Worm (Caenorhabditis elegans) whole organism, L4 larva: ENCODE results near the gene twk-22.

Experiments
- F10B5.3 ChIP-seq: sonication (generic microtip); optimal IDR thresholded peaks from 2 replicates; lab custom pipeline; 2016; ENCODE audit warnings: mild to moderate bottlenecking, missing genetic modification characterization, missing compliant biosample characterization
- F26F4.8 ChIP-seq: fragments of 200-800 bp; sonication (Bioruptor generic); conservative IDR thresholded peaks from 2 replicates; pipeline ENCODE4 v1.3.6; 2022; ENCODE audit warnings: missing genetic modification characterization, missing compliant biosample characterization
- F37D6.2 ChIP-seq: sonication (generic microtip); optimal IDR thresholded peaks from 2 replicates; lab custom pipeline; 2016; ENCODE audit warnings: mild to moderate bottlenecking, missing genetic modification characterization, missing compliant biosample characterization
- T20F7.1 ChIP-seq: fragments of 200-800 bp; sonication (Bioruptor generic); optimal IDR thresholded peaks from 2 replicates; lab custom pipeline; 2018; ENCODE audit warnings: mild to moderate bottlenecking, missing genetic modification characterization, missing compliant biosample characterization
- T26A8.4 ChIP-seq: fragments of 200-800 bp; sonication (Bioruptor generic); IDR thresholded peaks from 2 replicates; pipeline ENCODE4 v1.3.6; 2022; ENCODE audit warnings: missing genetic modification characterization, missing compliant biosample characterization
- Y48G9A.11 ChIP-seq: fragments of 200-800 bp; sonication (Bioruptor generic); IDR thresholded peaks from 2 replicates; pipeline ENCODE4 v1.3.6; 2022; ENCODE audit warnings: missing genetic modification reagents, missing genetic modification characterization, missing compliant biosample characterization
- Y5F2A.4 ChIP-seq: fragments of 200-800 bp; sonication (Bioruptor generic); optimal IDR thresholded peaks from 2 replicates; lab custom pipeline; 2018; ENCODE audit warnings: mild to moderate bottlenecking, missing genetic modification characterization, missing compliant biosample characterization
- Y75B8A.6 ChIP-seq: fragments of 200-800 bp; sonication (Bioruptor generic); IDR thresholded peaks from 2 replicates; pipeline ENCODE4 v1.3.6; 2022; ENCODE audit warnings: missing genetic modification reagents, missing genetic modification characterization, missing compliant biosample characterization
- ZK546.5 ChIP-seq, 2 experiments: sonication (generic microtip); optimal IDR thresholded peaks; 2 replicates each; lab custom pipeline; 2017; ENCODE audit warnings: missing biosample characterization in 2 of 2, missing genetic modification characterization in 2 of 2
- aha-1 ChIP-seq: fragments of 150-350 bp; peaks from one replicate; lab custom pipeline; 2014; ENCODE audit warnings: missing biosample characterization, missing genetic modification characterization
- arid-1 ChIP-seq: fragments of 200-800 bp; sonication (Bioruptor generic); conservative IDR thresholded peaks from 2 replicates; pipeline ENCODE4 v1.3.6; 2022; ENCODE audit warnings: missing genetic modification reagents, missing genetic modification characterization, missing compliant biosample characterization
- ceh-32 ChIP-seq: sonication (generic microtip); optimal IDR thresholded peaks from 2 replicates; lab custom pipeline; 2016; ENCODE audit warnings: mild to moderate bottlenecking, missing genetic modification characterization, missing compliant biosample characterization; ENCODE audit not compliant: poor library complexity
- ceh-82 ChIP-seq: sonication (generic microtip); optimal IDR thresholded peaks from 2 replicates; lab custom pipeline; 2017; ENCODE audit warnings: missing biosample characterization, missing genetic modification characterization
- ces-1 ChIP-seq: fragments of 150-350 bp; sonication (generic microtip); optimal IDR thresholded peaks from 4 replicates; lab custom pipeline; 2014; ENCODE audit warnings: missing biosample characterization, missing genetic modification reagents, missing genetic modification characterization
- daf-19 ChIP-seq: fragments of 200-800 bp; sonication (Bioruptor generic); conservative IDR thresholded peaks from 2 replicates; pipeline ENCODE4 v1.3.6; 2022; ENCODE audit warnings: missing genetic modification characterization, missing compliant biosample characterization
- dmd-6 ChIP-seq: fragments of 200-800 bp; sonication (Bioruptor generic); IDR thresholded peaks from 2 replicates; pipeline ENCODE4 v1.3.6; 2022; ENCODE audit warnings: missing genetic modification reagents, missing genetic modification characterization, missing compliant biosample characterization
- dpl-1 ChIP-seq: fragments of 150-350 bp; optimal IDR thresholded peaks from 2 replicates; lab custom pipeline; 2014; ENCODE audit warnings: missing biosample characterization, missing genetic modification reagents, missing genetic modification characterization
- dve-1 ChIP-seq: sonication (generic microtip); optimal IDR thresholded peaks from 2 replicates; lab custom pipeline; 2017; ENCODE audit warnings: antibody characterized with exemption, mild to moderate bottlenecking, missing genetic modification characterization, missing compliant biosample characterization; ENCODE audit not compliant: insufficient read depth
- egl-27 ChIP-seq: sonication (generic microtip); optimal IDR thresholded peaks from 3 replicates; lab custom pipeline; 2017; ENCODE audit warnings: missing biosample characterization, missing genetic modification reagents, missing genetic modification characterization
- fos-1 ChIP-seq: fragments of 150-350 bp; optimal IDR thresholded peaks from 2 replicates; lab custom pipeline; 2014; ENCODE audit warnings: missing biosample characterization, missing genetic modification characterization
- gei-8 ChIP-seq: fragments of 200-800 bp; sonication (Bioruptor generic); optimal IDR thresholded peaks from 2 replicates; lab custom pipeline; 2018; ENCODE audit warnings: mild to moderate bottlenecking, missing genetic modification characterization, missing compliant biosample characterization
- hlh-11 ChIP-seq: fragments of 200-800 bp; sonication (Bioruptor generic); optimal IDR thresholded peaks from 2 replicates; lab custom pipeline; 2018; ENCODE audit warnings: mild to moderate bottlenecking, missing genetic modification characterization, missing compliant biosample characterization
- hlh-30 ChIP-seq: sonication (generic microtip); optimal IDR thresholded peaks from 2 replicates; lab custom pipeline; 2017; ENCODE audit warnings: antibody characterized with exemption, mild to moderate bottlenecking, missing genetic modification characterization, missing compliant biosample characterization; ENCODE audit not compliant: insufficient read depth
- hmg-1.1 ChIP-seq: fragments of 200-800 bp; sonication (Bioruptor generic); IDR thresholded peaks from 2 replicates; pipeline ENCODE4 v1.3.6; 2022; ENCODE audit warnings: missing genetic modification reagents, missing genetic modification characterization, missing compliant biosample characterization
- lim-7 ChIP-seq: fragments of 200-800 bp; sonication (Bioruptor generic); IDR thresholded peaks from 2 replicates; pipeline ENCODE4 v1.3.6; 2022; ENCODE audit warnings: missing genetic modification characterization, missing compliant biosample characterization
- lin-15B ChIP-seq: fragments of 150-350 bp; sonication (generic microtip); optimal IDR thresholded peaks from 3 replicates; lab custom pipeline; 2014; ENCODE audit warnings: missing biosample characterization, missing genetic modification characterization
- lin-38 ChIP-seq: fragments of 200-800 bp; sonication (Bioruptor generic); IDR thresholded peaks from 2 replicates; pipeline ENCODE4 v1.3.6; 2022; ENCODE audit warnings: missing genetic modification reagents, missing genetic modification characterization, missing compliant biosample characterization
- lsy-2 ChIP-seq, 2 experiments: fragments of 150-350 bp in 1 of 2; sonication (generic microtip) in 1 of 2; optimal IDR thresholded peaks; 2 replicates each; lab custom pipeline; 2014 to 2017; ENCODE audit warnings: missing biosample characterization in 2 of 2, missing genetic modification characterization in 2 of 2
- madf-9 ChIP-seq: fragments of 200-800 bp; sonication (Bioruptor generic); conservative IDR thresholded peaks from 2 replicates; pipeline ENCODE4 v1.3.6; 2022; ENCODE audit warnings: missing genetic modification reagents, missing genetic modification characterization, missing compliant biosample characterization
- mdl-1 ChIP-seq, 2 experiments: fragments of 150-350 bp in 1 of 2; sonication (generic microtip) in 1 of 2; optimal IDR thresholded peaks; 2 replicates each; lab custom pipeline; 2014 to 2017; ENCODE audit warnings: missing biosample characterization in 2 of 2, missing genetic modification characterization in 2 of 2
- mdt-29 ChIP-seq: fragments of 200-800 bp; sonication (Bioruptor generic); IDR thresholded peaks from 2 replicates; pipeline ENCODE4 v1.3.6; 2022; ENCODE audit warnings: missing genetic modification reagents, missing genetic modification characterization, missing compliant biosample characterization
- nhr-237 ChIP-seq: sonication (generic microtip); optimal IDR thresholded peaks from 2 replicates; lab custom pipeline; 2017; ENCODE audit warnings: missing biosample characterization, missing genetic modification characterization
- nhr-25 ChIP-seq: sonication (generic microtip); optimal IDR thresholded peaks from 2 replicates; lab custom pipeline; 2017; ENCODE audit warnings: missing genetic modification characterization, mild to moderate bottlenecking, missing compliant biosample characterization, antibody characterized with exemption, moderate library complexity, borderline replicate concordance; ENCODE audit not compliant: insufficient read depth
- nhr-28 ChIP-seq: fragments of 150-350 bp; optimal IDR thresholded peaks from 2 replicates; lab custom pipeline; 2014; ENCODE audit warnings: missing biosample characterization, missing genetic modification characterization
- nhr-41 ChIP-seq: fragments of 200-800 bp; sonication (Bioruptor generic); IDR thresholded peaks from 2 replicates; pipeline ENCODE4 v1.3.6; 2022; ENCODE audit warnings: missing genetic modification reagents, missing genetic modification characterization, missing compliant biosample characterization
- nhr-48 ChIP-seq: sonication (generic microtip); optimal IDR thresholded peaks from 2 replicates; lab custom pipeline; 2016; ENCODE audit warnings: mild to moderate bottlenecking, missing genetic modification characterization, missing compliant biosample characterization
- nhr-6 ChIP-seq: fragments of 150-350 bp; optimal IDR thresholded peaks from 2 replicates; lab custom pipeline; 2014; ENCODE audit warnings: missing biosample characterization, missing genetic modification characterization
- nhr-76 ChIP-seq: fragments of 150-350 bp; optimal IDR thresholded peaks from 2 replicates; lab custom pipeline; 2014; ENCODE audit warnings: missing biosample characterization, missing genetic modification characterization
- pha-4 ChIP-seq, 2 experiments: fragments of 150-350 bp in 1 of 2; fragments of 200-800 bp in 1 of 2; sonication (Bioruptor generic) in 1 of 2; IDR thresholded peaks in 1 of 2; optimal IDR thresholded peaks in 1 of 2; 2 replicates each; pipeline versions ENCODE4 v1.3.6 to Lab custom; 2014 to 2022; ENCODE audit warnings: missing genetic modification characterization in 2 of 2, missing genetic modification reagents in 2 of 2, missing biosample characterization in 1 of 2, missing compliant biosample characterization in 1 of 2
- rbr-2 ChIP-seq: sonication (generic microtip); optimal IDR thresholded peaks from 2 replicates; lab custom pipeline; 2016; ENCODE audit warnings: missing genotype, missing genetic modification characterization, missing compliant biosample characterization
- set-16 ChIP-seq: fragments of 200-800 bp; sonication (Bioruptor generic); IDR thresholded peaks from 2 replicates; pipeline ENCODE4 v1.3.6; 2022; ENCODE audit warnings: missing genetic modification reagents, missing genetic modification characterization, missing compliant biosample characterization
- snpc-1.2 ChIP-seq: fragments of 200-800 bp; sonication (Bioruptor generic); IDR thresholded peaks from 2 replicates; pipeline ENCODE4 v1.3.6; 2022; ENCODE audit warnings: missing genetic modification reagents, missing genetic modification characterization, missing compliant biosample characterization
- snpc-4 ChIP-seq: fragments of 150-350 bp; optimal IDR thresholded peaks from 2 replicates; lab custom pipeline; 2014; ENCODE audit warnings: missing biosample characterization, missing genetic modification characterization
- spr-1 ChIP-seq: sonication (generic microtip); optimal IDR thresholded peaks from 2 replicates; lab custom pipeline; 2016; ENCODE audit warnings: mild to moderate bottlenecking, missing genetic modification characterization, missing compliant biosample characterization
- unc-130 ChIP-seq: sonication (generic microtip); optimal IDR thresholded peaks from 2 replicates; lab custom pipeline; 2016; ENCODE audit warnings: missing genetic modification reagents, missing genetic modification characterization, missing compliant biosample characterization
- unc-39 ChIP-seq: sonication (generic microtip); optimal IDR thresholded peaks from 2 replicates; lab custom pipeline; 2017; ENCODE audit warnings: missing biosample characterization, missing genetic modification characterization
- vab-7 ChIP-seq: fragments of 200-800 bp; sonication (Bioruptor generic); IDR thresholded peaks from 2 replicates; pipeline ENCODE4 v1.3.6; 2022; ENCODE audit warnings: missing genetic modification reagents, missing genetic modification characterization, missing compliant biosample characterization
- zag-1 ChIP-seq: fragments of 150-350 bp; optimal IDR thresholded peaks from 2 replicates; lab custom pipeline; 2014; ENCODE audit warnings: missing biosample characterization, missing genetic modification characterization
- zip-11 ChIP-seq: fragments of 200-800 bp; sonication (Bioruptor generic); IDR thresholded peaks from 2 replicates; pipeline ENCODE4 v1.3.6; 2022; ENCODE audit warnings: missing genetic modification characterization, missing compliant biosample characterization
- ztf-11 ChIP-seq: fragments of 150-350 bp; optimal IDR thresholded peaks from 2 replicates; lab custom pipeline; 2014; ENCODE audit warnings: missing biosample characterization, missing genetic modification characterization

twk-22 gene

ce11 chrX:16289635-16290034 is 16.6 kb upstream of the twk-22 start:
- TF ChIP-seq snpc-4 (tag; lab: Kevin White, UChicago), result peak; percentile 33
- peak; percentile 12 for TF ChIP-seq aha-1
- TF ChIP-seq hlh-11, result no peak
- TF ChIP-seq Y48G9A.11, result 0 out of 2 replicates have a peak, but pooled peaks have one; percentile 19

- no peak for TF ChIP-seq T20F7.1 (GFP tag; lab: Kevin White, UChicago)
- no peak for TF ChIP-seq dpl-1 (GFP tag; lab: Kevin White, UChicago)
- no peak for TF ChIP-seq hmg-1.1 (GFP tag; lab: Robert Waterston, UW)
- no peak for TF ChIP-seq T26A8.4 (GFP tag; lab: Robert Waterston, UW)
- TF ChIP-seq mdl-1 (tag; optimal IDR thresholded peaks at IDR 0.05; lab: Kevin White, UChicago), result peak in 1 of 2 experiments; percentile 69
- TF ChIP-seq rbr-2 (tag; lab: Kevin White, UChicago), result no peak
- no peak for TF ChIP-seq pha-4 (GFP tag; IDR thresholded peaks at IDR 0.05; lab: Robert Waterston, UW)
- TF ChIP-seq pha-4 (tag; optimal IDR thresholded peaks at IDR 0.05; lab: Kevin White, UChicago), result no peak
- no peak for TF ChIP-seq F10B5.3 (tag; lab: Kevin White, UChicago)
- TF ChIP-seq mdt-29 (GFP tag; lab: Robert Waterston, UW), result no peak
- TF ChIP-seq nhr-237 (tag; lab: Kevin White, UChicago), result no peak
- TF ChIP-seq unc-39 (tag; lab: Kevin White, UChicago), result no peak
- no peak for TF ChIP-seq ZK546.5 (tag; optimal IDR thresholded peaks at IDR 0.05; lab: Kevin White, UChicago)
- no peak for TF ChIP-seq lim-7 (GFP tag; lab: Robert Waterston, UW)
- TF ChIP-seq gei-8 (GFP tag; lab: Kevin White, UChicago), result no peak
- TF ChIP-seq ztf-11 (tag; lab: Kevin White, UChicago), result no peak
- peak; percentile 28 for TF ChIP-seq dve-1 (tag; lab: Kevin White, UChicago)
- no peak for TF ChIP-seq ceh-32
- TF ChIP-seq unc-130 (GFP tag; lab: Kevin White, UChicago), result no peak
- TF ChIP-seq dmd-6 (GFP tag; lab: Robert Waterston, UW), result peak; percentile 80
- no peak for TF ChIP-seq zip-11 (GFP tag; lab: Robert Waterston, UW)
- TF ChIP-seq ceh-82 (tag; lab: Kevin White, UChicago), result no peak
- TF ChIP-seq lin-38 (GFP tag; lab: Robert Waterston, UW), result no peak
- no peak for TF ChIP-seq egl-27 (tag; lab: Kevin White, UChicago)
- peak in 1 of 2 experiments; percentile 13 for TF ChIP-seq lsy-2 (tag; optimal IDR thresholded peaks at IDR 0.05; lab: Kevin White, UChicago)
- no peak for TF ChIP-seq fos-1
- no peak for TF ChIP-seq snpc-1.2 (GFP tag; lab: Robert Waterston, UW)
- no peak for TF ChIP-seq Y75B8A.6 (GFP tag; lab: Robert Waterston, UW)
- peak; percentile 64 for TF ChIP-seq nhr-25 (tag; lab: Kevin White, UChicago)
- TF ChIP-seq arid-1, result no peak
- no peak for TF ChIP-seq lin-15B (tag; lab: Kevin White, UChicago)
- TF ChIP-seq nhr-6 (tag; lab: Kevin White, UChicago), result no peak
- peak; percentile 16 for TF ChIP-seq nhr-28 (tag; lab: Kevin White, UChicago)
- TF ChIP-seq daf-19 (GFP tag; lab: Robert Waterston, UW), result no peak
- no peak for TF ChIP-seq set-16
- TF ChIP-seq F37D6.2 (tag; lab: Kevin White, UChicago), result no peak
- TF ChIP-seq F26F4.8 (GFP tag; lab: Robert Waterston, UW), result no peak
- no peak for TF ChIP-seq nhr-41
- no peak for TF ChIP-seq nhr-76 (tag; lab: Kevin White, UChicago)
- no peak for TF ChIP-seq aha-1
- no peak for TF ChIP-seq ces-1
- TF ChIP-seq nhr-48, result peak; percentile 15
- no peak for TF ChIP-seq madf-9 (GFP tag; lab: Robert Waterston, UW)
- TF ChIP-seq vab-7, result no peak
- TF ChIP-seq zag-1, result no peak
- TF ChIP-seq Y5F2A.4 (GFP tag; lab: Kevin White, UChicago), result no peak
- no peak for TF ChIP-seq spr-1
- TF ChIP-seq hlh-30, result peak; percentile 68
- peak; percentile 40 for TF ChIP-seq hlh-11
Measured at ce11 chrX:16290536-16290935, 15.7 kb upstream of the twk-22 start.
